Worm (Caenorhabditis elegans) whole organism, L4/young adult: ENCODE data around the gene oac-2.

Source experiments
- W03F9.2 ChIP-seq: fragments of 150-350 bp; optimal IDR thresholded peaks from 2 replicates; lab custom pipeline; 2014; ENCODE audit warnings: missing biosample characterization, missing genetic modification characterization
- dao-5 ChIP-seq: sonication (generic microtip); optimal IDR thresholded peaks from 2 replicates; lab custom pipeline; 2016; ENCODE audit warnings: missing genotype, missing genetic modification characterization, moderate library complexity, missing compliant biosample characterization
- him-1 ChIP-seq: sonication (generic microtip); optimal IDR thresholded peaks from 2 replicates; lab custom pipeline; 2016; ENCODE audit warnings: missing genotype, missing genetic modification reagents, missing genetic modification characterization, missing compliant biosample characterization

DNA sequence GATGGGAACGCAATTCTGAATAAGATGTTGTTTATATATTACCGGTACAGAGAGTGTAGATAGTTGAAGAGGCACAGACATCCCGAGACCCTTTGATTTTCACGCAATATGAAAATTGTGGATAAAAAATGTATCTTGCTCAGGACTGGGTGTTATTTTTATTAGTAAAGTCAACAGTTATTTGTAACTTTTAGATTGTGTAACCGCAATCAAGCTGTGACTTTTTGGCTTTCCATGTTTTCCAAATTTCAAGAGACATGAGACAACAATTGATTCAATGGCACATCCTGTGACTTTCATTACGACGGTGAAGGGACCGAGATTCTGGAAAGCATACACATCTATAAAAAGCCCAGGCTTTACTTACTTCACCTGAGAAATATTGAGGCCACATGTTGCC, 1.3 kb upstream of the oac-2 start:
- TF ChIP-seq him-1: no peak
- TF ChIP-seq dao-5 (tag; lab: Kevin White, UChicago): no peak
- TF ChIP-seq W03F9.2 (tag; lab: Kevin White, UChicago): no peak
